Worm (Caenorhabditis elegans): ENCODE data around the gene F54B11.9.

F54B11.9 gene

DNA sequence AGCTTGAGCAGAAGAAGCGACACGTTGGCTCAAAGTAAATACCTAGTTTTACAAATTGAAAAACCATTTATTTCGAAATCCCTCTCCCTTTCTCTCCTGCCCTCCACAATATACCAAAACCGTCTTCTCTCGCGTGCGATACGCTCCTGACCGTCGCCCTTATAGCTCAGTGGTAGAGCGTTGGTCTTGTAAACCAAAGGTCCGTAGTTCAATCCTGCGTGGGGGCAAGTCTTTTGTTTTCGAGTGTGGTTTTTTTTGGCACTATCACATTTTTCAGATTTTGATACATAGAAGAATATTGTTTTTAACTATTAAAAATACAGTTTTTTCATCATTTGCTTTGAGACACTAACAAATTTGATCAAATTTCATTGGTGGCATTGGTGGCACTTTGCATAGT is 48.2 kb downstream of the F54B11.9 start:
- TF ChIP-seq tra-1 (GFP tag; IDR thresholded peaks at IDR 0.05), result 0 out of 2 replicates have a peak, but pooled peaks have one; percentile 38
- TF ChIP-seq sdz-12 (GFP tag; optimal IDR thresholded peaks at IDR 0.05), result no peak
- TF ChIP-seq egl-27 (tag; optimal IDR thresholded peaks at IDR 0.05), result no peak
- TF ChIP-seq F49E8.2 (tag; optimal IDR thresholded peaks at IDR 0.05; ENCODE audit: borderline replicate concordance), result no peak
- TF ChIP-seq daf-8 (GFP tag; IDR thresholded peaks at IDR 0.05), result no peak
- peak; percentile 3 for TF ChIP-seq gei-8 (GFP tag; optimal IDR thresholded peaks at IDR 0.05)
- TF ChIP-seq F10B5.3 (tag; optimal IDR thresholded peaks at IDR 0.05), result no peak
- no peak for TF ChIP-seq spr-3 (GFP tag; optimal IDR thresholded peaks at IDR 0.05)
- no peak for TF ChIP-seq ceh-62 (tag; optimal IDR thresholded peaks at IDR 0.05)
- TF ChIP-seq hlh-11 (tag; optimal IDR thresholded peaks at IDR 0.05), result no peak
- TF ChIP-seq ztf-11 (tag; optimal IDR thresholded peaks at IDR 0.05), result no peak
- TF ChIP-seq lir-3 (tag; optimal IDR thresholded peaks at IDR 0.05), result peak; percentile 47
- TF ChIP-seq mxl-2 (GFP tag; conservative IDR thresholded peaks at IDR 0.05), result no peak
- no peak for TF ChIP-seq lin-1 (GFP tag; IDR thresholded peaks at IDR 0.05)
- TF ChIP-seq hlh-30 (tag; optimal IDR thresholded peaks at IDR 0.05; ENCODE audit: insufficient read depth), result peak; percentile 4
- no peak for TF ChIP-seq zip-11 (GFP tag; IDR thresholded peaks at IDR 0.05)
- peak; percentile 60; the same call in 1 of the 2 replicates for TF ChIP-seq daf-19 (GFP tag; conservative IDR thresholded peaks at IDR 0.05)
- no peak for TF ChIP-seq nhr-76 (tag; optimal IDR thresholded peaks at IDR 0.05)
- no peak for TF ChIP-seq Y105C5A.15 (GFP tag; IDR thresholded peaks at IDR 0.05)
- TF ChIP-seq lin-13 (GFP tag; optimal IDR thresholded peaks at IDR 0.05), result no peak
- TF ChIP-seq lin-38 (GFP tag; IDR thresholded peaks at IDR 0.05), result no peak; the same call in 1 of the 2 replicates
- no peak for TF ChIP-seq attf-4 (tag; optimal IDR thresholded peaks at IDR 0.05)
- no peak for TF ChIP-seq dpl-1 (GFP tag; optimal IDR thresholded peaks at IDR 0.05)
- peak; percentile 39 for TF ChIP-seq spr-1 (tag; optimal IDR thresholded peaks at IDR 0.05)
- no peak for TF ChIP-seq fos-1 (tag; optimal IDR thresholded peaks at IDR 0.05)
- peak; percentile 13 for TF ChIP-seq zip-2 (tag; optimal IDR thresholded peaks at IDR 0.05)
- peak; percentile 85 for TF ChIP-seq F26F4.8 (GFP tag; conservative IDR thresholded peaks at IDR 0.05)
- TF ChIP-seq D1046.2 (GFP tag; IDR thresholded peaks at IDR 0.05), result no peak
- peak; percentile 8 for TF ChIP-seq zfp-2 (tag; optimal IDR thresholded peaks at IDR 0.05)
- TF ChIP-seq nhr-102 (tag; optimal IDR thresholded peaks at IDR 0.05), result no peak
- TF ChIP-seq ceh-44 (GFP tag; IDR thresholded peaks at IDR 0.05), result no peak
- no peak for TF ChIP-seq unc-62 (GFP tag; optimal IDR thresholded peaks at IDR 0.05 in 1 of 2)
- TF ChIP-seq unc-62 (tag; optimal IDR thresholded peaks at IDR 0.05), result no peak
- peak; percentile 83 for TF ChIP-seq snpc-1.2 (GFP tag; IDR thresholded peaks at IDR 0.05)
- TF ChIP-seq saeg-2 (GFP tag; IDR thresholded peaks at IDR 0.05), result no peak
- TF ChIP-seq F37D6.2 (tag; optimal IDR thresholded peaks at IDR 0.05), result no peak
- peak; percentile 14 for TF ChIP-seq nhr-6 (tag; optimal IDR thresholded peaks at IDR 0.05)
- no peak for TF ChIP-seq nhr-237 (tag; optimal IDR thresholded peaks at IDR 0.05)
- TF ChIP-seq nhr-42 (GFP tag; IDR thresholded peaks at IDR 0.05), result no peak
- TF ChIP-seq aha-1 (tag), result no peak
- peak; percentile 60 for TF ChIP-seq hmg-1.1 (GFP tag; IDR thresholded peaks at IDR 0.05)
- TF ChIP-seq ZK337.2 (GFP tag; IDR thresholded peaks at IDR 0.05), result peak; percentile 57; the same call in 1 of the 2 replicates
- TF ChIP-seq tag-97 (GFP tag; IDR thresholded peaks at IDR 0.05), result no peak
- peak; percentile 87 for TF ChIP-seq dmd-8 (GFP tag; IDR thresholded peaks at IDR 0.05)
- TF ChIP-seq F44E2.7 (GFP tag; IDR thresholded peaks at IDR 0.05), result no peak
- no peak for TF ChIP-seq ztf-7 (tag; optimal IDR thresholded peaks at IDR 0.05)
- TF ChIP-seq duxl-1 (tag; optimal IDR thresholded peaks at IDR 0.05; ENCODE audit: poor library complexity), result peak; percentile 63
- TF ChIP-seq nhr-111 (GFP tag; optimal IDR thresholded peaks at IDR 0.05), result no peak
- TF ChIP-seq pqm-1 (tag; optimal IDR thresholded peaks at IDR 0.05), result no peak
- no peak for TF ChIP-seq mes-2 (tag; optimal IDR thresholded peaks at IDR 0.05; ENCODE audit: poor library complexity, severe bottlenecking)
- TF ChIP-seq mxl-3 (GFP tag; optimal IDR thresholded peaks at IDR 0.05), result no peak
- peak; percentile 84 for TF ChIP-seq lim-7 (GFP tag; IDR thresholded peaks at IDR 0.05)
- TF ChIP-seq skn-1 (tag; optimal IDR thresholded peaks at IDR 0.05), result no peak

All from whole organism, L4 larva.